Worm (Caenorhabditis elegans) whole organism, L2 larva: ENCODE measurements around the gene aat-3.

ENCODE experiments used
- C34F6.9 ChIP-seq: fragments of 150-350 bp; optimal IDR thresholded peaks from 2 replicates; lab custom pipeline; 2014; ENCODE audit warnings: missing biosample characterization, missing genetic modification characterization
- F13H6.1 ChIP-seq: sonication (generic microtip); optimal IDR thresholded peaks from 2 replicates; lab custom pipeline; 2016; ENCODE audit warnings: missing genetic modification characterization, missing compliant biosample characterization
- R02D3.7 ChIP-seq: fragments of 150-350 bp; optimal IDR thresholded peaks from 2 replicates; lab custom pipeline; 2014; ENCODE audit warnings: missing biosample characterization, missing genetic modification characterization
- Y55F3AM.14 ChIP-seq: fragments of 200-800 bp; sonication (Bioruptor generic); optimal IDR thresholded peaks from 2 replicates; lab custom pipeline; 2018; ENCODE audit warnings: mild to moderate bottlenecking, missing genetic modification characterization, missing compliant biosample characterization
- ZK546.5 ChIP-seq: sonication (generic microtip); optimal IDR thresholded peaks from 2 replicates; lab custom pipeline; 2017; ENCODE audit warnings: missing biosample characterization, missing genetic modification characterization
- alr-1 ChIP-seq: fragments of 150-350 bp; optimal IDR thresholded peaks from 2 replicates; lab custom pipeline; 2014; ENCODE audit warnings: missing biosample characterization, missing genetic modification characterization
- aly-2 ChIP-seq: fragments of 150-350 bp; optimal IDR thresholded peaks from 2 replicates; lab custom pipeline; 2014; ENCODE audit warnings: missing biosample characterization, missing genetic modification characterization
- ama-1 ChIP-seq: fragments of 150-350 bp; optimal IDR thresholded peaks from 2 replicates; lab custom pipeline; 2018; ENCODE audit warnings: inconsistent platforms
- blmp-1 ChIP-seq: sonication (generic microtip); optimal IDR thresholded peaks from 2 replicates; lab custom pipeline; 2017; ENCODE audit warnings: missing genetic modification characterization, mild to moderate bottlenecking, missing compliant biosample characterization, antibody characterized with exemption, moderate library complexity; ENCODE audit not compliant: insufficient read depth
- ceh-16 ChIP-seq: fragments of 150-350 bp; optimal IDR thresholded peaks from 2 replicates; lab custom pipeline; 2014; ENCODE audit warnings: missing biosample characterization, missing genetic modification characterization
- ceh-82 ChIP-seq: fragments of 150-350 bp; optimal IDR thresholded peaks from 2 replicates; lab custom pipeline; 2014; ENCODE audit warnings: missing biosample characterization, missing genetic modification characterization
- crh-2 ChIP-seq: sonication (generic microtip); optimal IDR thresholded peaks from 2 replicates; lab custom pipeline; 2017; ENCODE audit warnings: missing biosample characterization, missing genetic modification characterization
- dmd-4 ChIP-seq: sonication (generic microtip); optimal IDR thresholded peaks from 2 replicates; lab custom pipeline; 2017; ENCODE audit warnings: missing biosample characterization, missing genetic modification characterization
- egl-27 ChIP-seq: sonication (generic microtip); optimal IDR thresholded peaks from 3 replicates; lab custom pipeline; 2017; ENCODE audit warnings: missing biosample characterization, missing genetic modification reagents, missing genetic modification characterization
- elt-1 ChIP-seq: fragments of 150-350 bp; optimal IDR thresholded peaks from 2 replicates; lab custom pipeline; 2014; ENCODE audit warnings: missing biosample characterization, missing genetic modification characterization
- elt-3 ChIP-seq: sonication (generic microtip); optimal IDR thresholded peaks from 2 replicates; lab custom pipeline; 2017; ENCODE audit warnings: missing biosample characterization, missing genetic modification characterization
- fos-1 ChIP-seq: fragments of 150-350 bp; optimal IDR thresholded peaks from 2 replicates; lab custom pipeline; 2014; ENCODE audit warnings: missing biosample characterization, missing genetic modification characterization
- gmeb-1 ChIP-seq: fragments of 150-350 bp; optimal IDR thresholded peaks from 2 replicates; lab custom pipeline; 2014; ENCODE audit warnings: missing biosample characterization, missing genetic modification characterization
- lin-11 ChIP-seq: fragments of 150-350 bp; sonication (generic microtip); optimal IDR thresholded peaks from 2 replicates; lab custom pipeline; 2014; ENCODE audit warnings: missing biosample characterization, missing genetic modification characterization, inconsistent platforms, mixed read lengths
- lin-13 ChIP-seq: fragments of 150-350 bp; optimal IDR thresholded peaks from 2 replicates; lab custom pipeline; 2014; ENCODE audit warnings: missing biosample characterization, missing genetic modification reagents, missing genetic modification characterization
- lin-39 ChIP-seq: fragments of 150-350 bp; optimal IDR thresholded peaks from 2 replicates; lab custom pipeline; 2014; ENCODE audit warnings: missing biosample characterization, missing genetic modification reagents, missing genetic modification characterization
- lsy-2 ChIP-seq, 2 experiments: fragments of 150-350 bp in 1 of 2; sonication (generic microtip) in 1 of 2; optimal IDR thresholded peaks; 2 replicates each; lab custom pipeline; 2014 to 2017; ENCODE audit warnings: missing biosample characterization in 2 of 2, missing genetic modification characterization in 2 of 2
- mab-5 ChIP-seq: fragments of 150-350 bp; optimal IDR thresholded peaks from 2 replicates; lab custom pipeline; 2014; ENCODE audit warnings: missing biosample characterization, missing genetic modification characterization
- mbf-1 ChIP-seq: sonication (generic microtip); optimal IDR thresholded peaks from 2 replicates; lab custom pipeline; 2017; ENCODE audit warnings: missing biosample characterization, missing genetic modification characterization
- mdl-1 ChIP-seq, 2 experiments: fragments of 150-350 bp in 1 of 2; sonication (generic microtip) in 1 of 2; optimal IDR thresholded peaks; 2 replicates each; lab custom pipeline; 2017; ENCODE audit warnings: missing biosample characterization in 2 of 2, missing genetic modification characterization in 2 of 2
- nhr-10 ChIP-seq: sonication (generic microtip); optimal IDR thresholded peaks from 2 replicates; lab custom pipeline; 2017; ENCODE audit warnings: missing biosample characterization, missing genetic modification characterization
- nhr-11 ChIP-seq: fragments of 150-350 bp; optimal IDR thresholded peaks from 2 replicates; lab custom pipeline; 2014; ENCODE audit warnings: missing biosample characterization, missing genetic modification characterization
- nhr-12 ChIP-seq: fragments of 150-350 bp; optimal IDR thresholded peaks from 2 replicates; lab custom pipeline; 2014; ENCODE audit warnings: missing biosample characterization, missing genetic modification characterization
- nhr-129 ChIP-seq: fragments of 150-350 bp; optimal IDR thresholded peaks from 2 replicates; lab custom pipeline; 2014; ENCODE audit warnings: missing biosample characterization, missing genetic modification characterization
- nhr-21 ChIP-seq: fragments of 150-350 bp; optimal IDR thresholded peaks from 2 replicates; lab custom pipeline; 2014; ENCODE audit warnings: missing biosample characterization, missing genetic modification characterization
- nhr-23 ChIP-seq: fragments of 150-350 bp; optimal IDR thresholded peaks from 2 replicates; lab custom pipeline; 2014; ENCODE audit warnings: missing biosample characterization, missing genetic modification reagents, missing genetic modification characterization
- nhr-237 ChIP-seq: fragments of 150-350 bp; optimal IDR thresholded peaks from 2 replicates; lab custom pipeline; 2014; ENCODE audit warnings: missing biosample characterization, missing genetic modification characterization
- nhr-25 ChIP-seq: fragments of 150-350 bp; sonication (generic microtip); optimal IDR thresholded peaks from 3 replicates; lab custom pipeline; 2014; ENCODE audit warnings: missing biosample characterization, missing genetic modification characterization
- nhr-6 ChIP-seq: fragments of 150-350 bp; optimal IDR thresholded peaks from 2 replicates; lab custom pipeline; 2014; ENCODE audit warnings: missing biosample characterization, missing genetic modification characterization
- nhr-77 ChIP-seq: fragments of 150-350 bp; optimal IDR thresholded peaks from 2 replicates; lab custom pipeline; 2014; ENCODE audit warnings: missing biosample characterization, missing genetic modification characterization
- peb-1 ChIP-seq: fragments of 150-350 bp; optimal IDR thresholded peaks from 2 replicates; lab custom pipeline; 2014; ENCODE audit warnings: missing biosample characterization, missing genetic modification characterization
- sem-4 ChIP-seq: fragments of 150-350 bp; optimal IDR thresholded peaks from 2 replicates; lab custom pipeline; 2014; ENCODE audit warnings: missing biosample characterization, missing genetic modification reagents, missing genetic modification characterization
- skn-1 ChIP-seq: sonication (generic microtip); optimal IDR thresholded peaks from 2 replicates; lab custom pipeline; 2017; ENCODE audit warnings: missing biosample characterization, missing genetic modification characterization
- sma-3 ChIP-seq: sonication (generic microtip); optimal IDR thresholded peaks from 2 replicates; lab custom pipeline; 2016; ENCODE audit warnings: missing genetic modification reagents, missing genetic modification characterization, missing compliant biosample characterization
- sma-9 ChIP-seq, 2 experiments: fragments of 150-350 bp in 1 of 2; sonication (generic microtip) in 1 of 2; optimal IDR thresholded peaks; 2 replicates each; lab custom pipeline; 2014 to 2016; ENCODE audit warnings: missing genetic modification characterization in 2 of 2, mild to moderate bottlenecking in 1 of 2, missing biosample characterization in 1 of 2, missing compliant biosample characterization in 1 of 2, missing genetic modification reagents in 1 of 2, moderate library complexity in 1 of 2
- snpc-4 ChIP-seq: fragments of 150-350 bp; optimal IDR thresholded peaks from 2 replicates; lab custom pipeline; 2014; ENCODE audit warnings: missing biosample characterization, missing genetic modification characterization
- unc-39 ChIP-seq: fragments of 150-350 bp; optimal IDR thresholded peaks from 2 replicates; lab custom pipeline; 2014; ENCODE audit warnings: missing biosample characterization, missing genetic modification characterization
- unc-55 ChIP-seq: fragments of 150-350 bp; sonication (generic microtip); optimal IDR thresholded peaks from 3 replicates; lab custom pipeline; 2014; ENCODE audit warnings: missing biosample characterization, missing genetic modification reagents, missing genetic modification characterization
- unc-62 ChIP-seq: fragments of 150-350 bp; optimal IDR thresholded peaks from 2 replicates; lab custom pipeline; 2014; ENCODE audit warnings: missing biosample characterization, missing genetic modification reagents, missing genetic modification characterization
- zag-1 ChIP-seq: fragments of 150-350 bp; optimal IDR thresholded peaks from 2 replicates; lab custom pipeline; 2014; ENCODE audit warnings: missing biosample characterization, missing genetic modification characterization
- ztf-1 ChIP-seq: fragments of 200-800 bp; sonication (Bioruptor generic); conservative IDR thresholded peaks from 2 replicates; pipeline ENCODE4 v1.3.6; 2022; ENCODE audit warnings: missing genetic modification characterization, missing compliant biosample characterization
- ztf-4 ChIP-seq: fragments of 150-350 bp; optimal IDR thresholded peaks from 2 replicates; lab custom pipeline; 2014; ENCODE audit warnings: missing biosample characterization, missing genetic modification characterization

Gene aat-3

DNA sequence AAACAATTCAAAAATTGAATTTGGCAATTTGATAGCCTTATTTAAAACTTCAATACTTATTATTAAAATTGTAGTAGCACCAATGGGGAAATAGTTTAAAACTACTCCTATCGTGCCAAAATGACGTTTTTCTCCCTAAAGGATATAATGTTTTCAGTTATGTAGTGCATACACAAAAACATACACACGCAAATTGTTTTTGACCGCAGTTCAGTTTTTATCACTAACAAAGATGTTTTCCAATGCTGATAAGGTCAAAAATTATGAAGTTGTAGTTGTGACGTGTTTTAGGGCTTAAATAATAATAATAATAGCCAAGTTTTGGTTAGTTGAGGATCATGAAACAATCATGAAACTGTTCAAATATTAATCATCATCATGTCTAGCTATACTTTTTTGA, 38.0 kb downstream of the aat-3 start:
- TF ChIP-seq nhr-25 (no peak), crh-2 (peak; percentile 5)

DNA sequence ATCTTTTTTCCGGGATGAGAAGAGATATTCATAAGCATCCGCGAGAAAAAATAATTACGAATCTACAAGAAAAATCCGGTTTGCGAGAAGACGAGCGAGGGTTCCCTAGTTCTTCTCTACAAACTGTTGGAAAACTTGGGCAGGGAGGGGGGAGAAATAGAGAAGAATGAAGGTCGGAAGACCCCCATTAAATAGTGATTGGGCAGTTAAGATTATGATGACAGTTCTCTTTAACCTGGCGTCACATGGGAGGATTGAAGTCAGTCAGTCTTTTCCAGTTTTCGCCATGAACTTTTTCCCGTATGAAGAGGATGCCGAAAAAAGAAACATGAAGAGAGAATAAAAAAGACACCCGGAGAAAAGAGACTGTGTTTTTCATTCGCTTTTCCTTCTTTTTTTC, 38.7 kb downstream of the aat-3 start:
- TF ChIP-seq Y55F3AM.14 (GFP tag; lab: Kevin White, UChicago) (no peak), nhr-25 (peak; percentile 85), gmeb-1 (tag; lab: Kevin White, UChicago) (no peak), blmp-1 (tag; lab: Kevin White, UChicago) (peak; percentile 36), nhr-77 (tag; lab: Kevin White, UChicago) (no peak), R02D3.7 (no peak), elt-1 (tag; lab: Kevin White, UChicago) (no peak), mab-5 (tag; lab: Kevin White, UChicago) (no peak), elt-3 (no peak), lin-13 (no peak), ztf-1 (GFP tag; lab: Robert Waterston, UW) (no peak), nhr-6 (peak; percentile 10), nhr-21 (tag; lab: Kevin White, UChicago) (peak; percentile 82), ZK546.5 (tag; lab: Kevin White, UChicago) (no peak), ceh-16 (tag; lab: Kevin White, UChicago) (peak; percentile 24), mdl-1 (tag; optimal IDR thresholded peaks at IDR 0.05; lab: Kevin White, UChicago) (no peak), egl-27 (tag; lab: Kevin White, UChicago) (no peak), unc-62 (GFP tag; lab: Kevin White, UChicago) (no peak), fos-1 (peak; percentile 26), lsy-2 (tag; optimal IDR thresholded peaks at IDR 0.05; lab: Kevin White, UChicago) (no peak), unc-55 (GFP tag; lab: Kevin White, UChicago) (no peak), sma-9 (GFP tag; optimal IDR thresholded peaks at IDR 0.05; lab: Kevin White, UChicago) (peak; percentile 47), sma-9 (tag; optimal IDR thresholded peaks at IDR 0.05; lab: Kevin White, UChicago) (no peak), crh-2 (peak; percentile 17), sma-3 (GFP tag; lab: Kevin White, UChicago) (peak; percentile 12), nhr-129 (tag; lab: Kevin White, UChicago) (peak; percentile 38), ama-1 (lab: Kevin White, UChicago) (peak; percentile 49), sem-4 (tag; lab: Kevin White, UChicago) (peak; percentile 73), skn-1 (tag; lab: Kevin White, UChicago) (no peak), alr-1 (no peak)
- TF ChIP-seq, all 48 proteins: peak for 12

DNA sequence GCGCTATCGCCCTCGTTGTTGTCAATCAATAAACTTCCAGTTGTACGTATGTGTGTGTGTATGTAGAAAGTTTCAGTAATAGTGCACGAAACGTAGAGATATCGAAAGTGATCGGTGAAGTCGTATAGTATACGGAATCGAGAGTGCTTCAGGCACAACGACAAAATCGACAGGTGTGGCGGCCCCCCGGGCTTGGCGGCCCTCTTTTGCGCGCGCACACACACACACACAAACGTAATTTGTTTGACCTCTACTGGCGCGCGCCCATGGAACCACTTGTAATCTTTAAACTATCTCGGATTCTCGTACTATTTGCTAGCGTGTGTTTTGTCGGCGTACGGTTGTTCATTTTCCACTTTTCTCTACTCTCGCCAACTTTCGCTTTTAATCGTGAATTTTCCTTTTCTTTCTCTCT, 39.5 kb downstream of the aat-3 start:
- TF ChIP-seq nhr-23 (tag; lab: Kevin White, UChicago) (no peak), F13H6.1 (peak; percentile 93), lin-13 (no peak), lin-39 (no peak), crh-2 (no peak), Y55F3AM.14 (GFP tag; lab: Kevin White, UChicago) (no peak), skn-1 (tag; lab: Kevin White, UChicago) (no peak), ama-1 (lab: Kevin White, UChicago) (no peak), fos-1 (peak; percentile 8), alr-1 (no peak), nhr-25 (peak; percentile 88), nhr-237 (tag; lab: Kevin White, UChicago) (no peak), ceh-82 (tag; lab: Kevin White, UChicago) (no peak), sma-3 (GFP tag; lab: Kevin White, UChicago) (peak; percentile 65), sem-4 (tag; lab: Kevin White, UChicago) (no peak), lsy-2 (tag; optimal IDR thresholded peaks at IDR 0.05; lab: Kevin White, UChicago) (peak in 1 of 2 experiments; percentile 51), ztf-1 (GFP tag; lab: Robert Waterston, UW) (no peak), nhr-12 (tag; lab: Kevin White, UChicago) (no peak), nhr-77 (tag; lab: Kevin White, UChicago) (no peak), R02D3.7 (no peak), blmp-1 (tag; lab: Kevin White, UChicago) (peak; percentile 90), C34F6.9 (tag; lab: Kevin White, UChicago) (peak; percentile 3), nhr-129 (tag; lab: Kevin White, UChicago) (peak; percentile 61), unc-62 (GFP tag; lab: Kevin White, UChicago) (no peak), gmeb-1 (tag; lab: Kevin White, UChicago) (no peak), peb-1 (no peak), ztf-4 (tag; lab: Kevin White, UChicago) (no peak), ceh-16 (tag; lab: Kevin White, UChicago) (peak; percentile 82), snpc-4 (peak; percentile 23), dmd-4 (tag; lab: Kevin White, UChicago) (no peak), mbf-1 (no peak), elt-3 (no peak), aly-2 (tag; lab: Kevin White, UChicago) (no peak), lin-11 (tag; lab: Kevin White, UChicago) (no peak), egl-27 (tag; lab: Kevin White, UChicago) (peak; percentile 18), nhr-10 (tag; lab: Kevin White, UChicago) (no peak), nhr-11 (no peak), nhr-6 (peak; percentile 37), unc-39 (no peak), zag-1 (tag; lab: Kevin White, UChicago) (no peak), mab-5 (tag; lab: Kevin White, UChicago) (no peak), mdl-1 (tag; optimal IDR thresholded peaks at IDR 0.05; lab: Kevin White, UChicago) (no peak)
